Worm (Caenorhabditis elegans) whole organism, late embryonic: Measurements from ENCODE around the gene W01D2.1.

ENCODE experiments used
- C38D4.7 ChIP-seq: fragments of 200-800 bp; sonication (Bioruptor generic); optimal IDR thresholded peaks from 2 replicates; lab custom pipeline; 2018; ENCODE audit warnings: mild to moderate bottlenecking, missing genetic modification characterization, moderate library complexity, missing compliant biosample characterization
- F13H6.1 ChIP-seq: sonication (generic microtip); optimal IDR thresholded peaks from 2 replicates; lab custom pipeline; 2016; ENCODE audit warnings: missing genetic modification characterization, missing compliant biosample characterization
- K02D7.2 ChIP-seq: sonication (generic microtip); optimal IDR thresholded peaks from 2 replicates; lab custom pipeline; 2017; ENCODE audit warnings: mild to moderate bottlenecking, missing genetic modification characterization, missing compliant biosample characterization
- K09A11.1 ChIP-seq: sonication (generic microtip); optimal IDR thresholded peaks from 2 replicates; lab custom pipeline; 2017; ENCODE audit warnings: antibody characterized with exemption, mild to moderate bottlenecking, missing genetic modification characterization, missing compliant biosample characterization; ENCODE audit not compliant: insufficient read depth
- Y22D7AL.16 ChIP-seq: sonication (generic microtip); optimal IDR thresholded peaks from 2 replicates; lab custom pipeline; 2016; ENCODE audit warnings: missing genetic modification characterization, missing compliant biosample characterization
- ahr-1 ChIP-seq: sonication (generic microtip); optimal IDR thresholded peaks from 2 replicates; lab custom pipeline; 2016; ENCODE audit warnings: missing genetic modification characterization, missing compliant biosample characterization
- ceh-14 ChIP-seq: sonication (generic microtip); optimal IDR thresholded peaks from 2 replicates; lab custom pipeline; 2016; ENCODE audit warnings: missing genotype, missing genetic modification characterization, missing compliant biosample characterization
- ceh-18 ChIP-seq: sonication (generic microtip); optimal IDR thresholded peaks from 2 replicates; lab custom pipeline; 2016; ENCODE audit warnings: missing genetic modification characterization, missing compliant biosample characterization
- ceh-2 ChIP-seq: sonication (generic microtip); optimal IDR thresholded peaks from 2 replicates; lab custom pipeline; 2016; ENCODE audit warnings: missing genotype, missing genetic modification characterization, missing compliant biosample characterization
- ceh-22 ChIP-seq: sonication (generic microtip); optimal IDR thresholded peaks from 2 replicates; lab custom pipeline; 2017; ENCODE audit warnings: missing biosample characterization, missing genetic modification characterization
- ceh-30 ChIP-seq: fragments of 150-350 bp; optimal IDR thresholded peaks from 2 replicates; lab custom pipeline; 2014; ENCODE audit warnings: missing biosample characterization, missing genetic modification characterization
- ceh-31 ChIP-seq: sonication (generic microtip); optimal IDR thresholded peaks from 2 replicates; lab custom pipeline; 2016; ENCODE audit warnings: missing genetic modification characterization, missing compliant biosample characterization
- ceh-34 ChIP-seq: sonication (generic microtip); optimal IDR thresholded peaks from 2 replicates; lab custom pipeline; 2016; ENCODE audit warnings: mild to moderate bottlenecking, missing genetic modification characterization, missing compliant biosample characterization
- ceh-45 ChIP-seq: fragments of 200-800 bp; sonication (Bioruptor generic); IDR thresholded peaks from 2 replicates; pipeline ENCODE4 v1.3.6; 2022; ENCODE audit warnings: missing genetic modification reagents, missing genetic modification characterization, missing compliant biosample characterization
- ceh-6 ChIP-seq: fragments of 200-800 bp; sonication (Bioruptor generic); optimal IDR thresholded peaks from 2 replicates; lab custom pipeline; 2018; ENCODE audit warnings: mild to moderate bottlenecking, missing genetic modification characterization, missing compliant biosample characterization
- ceh-9 ChIP-seq: sonication (generic microtip); optimal IDR thresholded peaks from 2 replicates; lab custom pipeline; 2016; ENCODE audit warnings: mild to moderate bottlenecking, missing genetic modification characterization, inconsistent platforms, missing compliant biosample characterization
- che-1 ChIP-seq: sonication (generic microtip); optimal IDR thresholded peaks from 2 replicates; lab custom pipeline; 2016; ENCODE audit warnings: mild to moderate bottlenecking, missing genetic modification characterization, missing compliant biosample characterization
- dve-1 ChIP-seq: sonication (generic microtip); optimal IDR thresholded peaks from 2 replicates; lab custom pipeline; 2017; ENCODE audit warnings: antibody characterized with exemption, mild to moderate bottlenecking, missing genetic modification characterization, missing compliant biosample characterization
- elt-2 ChIP-seq: sonication (generic microtip); optimal IDR thresholded peaks from 2 replicates; lab custom pipeline; 2016; ENCODE audit warnings: missing genetic modification reagents, missing genetic modification characterization, missing compliant biosample characterization
- eyg-1 ChIP-seq: sonication (generic microtip); optimal IDR thresholded peaks from 2 replicates; lab custom pipeline; 2016; ENCODE audit warnings: missing genotype, missing genetic modification characterization, missing compliant biosample characterization
- fax-1 ChIP-seq: sonication (generic microtip); optimal IDR thresholded peaks from 2 replicates; lab custom pipeline; 2016; ENCODE audit warnings: missing genotype, missing genetic modification characterization, missing compliant biosample characterization
- gmeb-2 ChIP-seq: sonication (generic microtip); optimal IDR thresholded peaks from 2 replicates; lab custom pipeline; 2016; ENCODE audit warnings: missing genetic modification characterization, inconsistent platforms, missing compliant biosample characterization
- hlh-13 ChIP-seq: fragments of 200-800 bp; sonication (Bioruptor generic); optimal IDR thresholded peaks from 2 replicates; lab custom pipeline; 2018; ENCODE audit warnings: mild to moderate bottlenecking, missing genetic modification characterization, missing compliant biosample characterization
- hlh-30 ChIP-seq: sonication (generic microtip); optimal IDR thresholded peaks from 2 replicates; lab custom pipeline; 2017; ENCODE audit warnings: antibody characterized with exemption, missing genetic modification characterization, missing compliant biosample characterization; ENCODE audit not compliant: insufficient read depth
- hlh-6 ChIP-seq: sonication (generic microtip); optimal IDR thresholded peaks from 2 replicates; lab custom pipeline; 2016; ENCODE audit warnings: missing genotype, missing genetic modification characterization, missing compliant biosample characterization
- lin-11 ChIP-seq: fragments of 200-800 bp; sonication (Bioruptor generic); optimal IDR thresholded peaks from 2 replicates; lab custom pipeline; 2018; ENCODE audit warnings: mild to moderate bottlenecking, missing genetic modification characterization, missing compliant biosample characterization
- mec-3 ChIP-seq: sonication (generic microtip); optimal IDR thresholded peaks from 2 replicates; lab custom pipeline; 2016; ENCODE audit warnings: borderline replicate concordance, missing genetic modification characterization, missing compliant biosample characterization
- nfya-1 ChIP-seq: sonication (generic microtip); optimal IDR thresholded peaks from 2 replicates; lab custom pipeline; 2017; ENCODE audit warnings: missing genetic modification characterization, mild to moderate bottlenecking, missing compliant biosample characterization, antibody characterized with exemption, moderate library complexity
- nhr-11 ChIP-seq: fragments of 150-350 bp; optimal IDR thresholded peaks from 2 replicates; lab custom pipeline; 2014; ENCODE audit warnings: missing biosample characterization, missing genetic modification characterization
- nhr-232 ChIP-seq: sonication (generic microtip); optimal IDR thresholded peaks from 2 replicates; lab custom pipeline; 2016; ENCODE audit warnings: missing genetic modification characterization, missing compliant biosample characterization
- npax-4 ChIP-seq: sonication (generic microtip); optimal IDR thresholded peaks from 2 replicates; lab custom pipeline; 2016; ENCODE audit warnings: missing genetic modification characterization, missing compliant biosample characterization
- odd-2 ChIP-seq: sonication (generic microtip); optimal IDR thresholded peaks from 2 replicates; lab custom pipeline; 2017; ENCODE audit warnings: antibody characterized with exemption, mild to moderate bottlenecking, missing genetic modification characterization, missing compliant biosample characterization
- pat-9 ChIP-seq: fragments of 200-800 bp; sonication (Bioruptor generic); optimal IDR thresholded peaks from 2 replicates; lab custom pipeline; 2018; ENCODE audit warnings: mild to moderate bottlenecking, missing genetic modification characterization, moderate library complexity, missing compliant biosample characterization
- pha-2 ChIP-seq: sonication (generic microtip); optimal IDR thresholded peaks from 2 replicates; lab custom pipeline; 2017; ENCODE audit warnings: mild to moderate bottlenecking, missing genetic modification characterization, missing compliant biosample characterization
- pqm-1 ChIP-seq: sonication (generic microtip); optimal IDR thresholded peaks from 2 replicates; lab custom pipeline; 2016; ENCODE audit warnings: missing genetic modification characterization, missing compliant biosample characterization
- pros-1 ChIP-seq: fragments of 150-350 bp; optimal IDR thresholded peaks from 2 replicates; lab custom pipeline; 2014; ENCODE audit warnings: missing biosample characterization, missing genetic modification reagents, missing genetic modification characterization
- ref-2 ChIP-seq: sonication (generic microtip); optimal IDR thresholded peaks from 2 replicates; lab custom pipeline; 2016; ENCODE audit warnings: missing genetic modification characterization, missing compliant biosample characterization
- rnt-1 ChIP-seq: sonication (generic microtip); optimal IDR thresholded peaks from 2 replicates; lab custom pipeline; 2016; ENCODE audit warnings: missing genetic modification characterization, missing compliant biosample characterization
- sox-2 ChIP-seq: fragments of 200-800 bp; sonication (Bioruptor generic); IDR thresholded peaks from 2 replicates; pipeline ENCODE4 v1.3.6; 2022; ENCODE audit warnings: missing genetic modification reagents, missing genetic modification characterization, missing compliant biosample characterization
- syd-9 ChIP-seq: sonication (generic microtip); optimal IDR thresholded peaks from 2 replicates; lab custom pipeline; 2016; ENCODE audit warnings: mild to moderate bottlenecking, missing genetic modification characterization, moderate library complexity, missing compliant biosample characterization
- tbx-7 ChIP-seq: sonication (generic microtip); optimal IDR thresholded peaks from 2 replicates; lab custom pipeline; 2016; ENCODE audit warnings: missing genotype, missing genetic modification characterization, missing compliant biosample characterization
- ttx-3 ChIP-seq: sonication (generic microtip); optimal IDR thresholded peaks from 2 replicates; lab custom pipeline; 2016; ENCODE audit warnings: missing genetic modification reagents, missing genetic modification characterization, missing compliant biosample characterization
- unc-3 ChIP-seq, 2 experiments: fragments of 200-800 bp in 1 of 2; sonication (Bioruptor generic) in 1 of 2; sonication (generic microtip) in 1 of 2; conservative IDR thresholded peaks in 1 of 2; optimal IDR thresholded peaks in 1 of 2; 2 replicates each; pipeline versions ENCODE4 v1.3.6 to Lab custom; 2016 to 2022; ENCODE audit warnings: missing compliant biosample characterization in 2 of 2, missing genetic modification characterization in 2 of 2, missing genetic modification reagents in 1 of 2
- unc-86 ChIP-seq: sonication (generic microtip); optimal IDR thresholded peaks from 2 replicates; lab custom pipeline; 2016; ENCODE audit warnings: missing genetic modification characterization, missing compliant biosample characterization
- zip-5 ChIP-seq: sonication (generic microtip); optimal IDR thresholded peaks from 2 replicates; lab custom pipeline; 2016; ENCODE audit warnings: missing genetic modification characterization, missing compliant biosample characterization
- ztf-16 ChIP-seq: sonication (generic microtip); optimal IDR thresholded peaks from 2 replicates; lab custom pipeline; 2017; ENCODE audit warnings: missing genetic modification characterization, missing compliant biosample characterization

Gene W01D2.1

ce11 chrII:14794935-14795454 is 20.3 kb upstream of the W01D2.1 start, which contains the start of gene eif-3.B (continued):
- peak; percentile 98 for TF ChIP-seq ceh-31 (tag; lab: Kevin White, UChicago)
- TF ChIP-seq rnt-1, result peak; percentile 78
- TF ChIP-seq odd-2 (tag; lab: Kevin White, UChicago), result no peak
- peak; percentile 40 for TF ChIP-seq syd-9
- TF ChIP-seq ceh-2 (tag; lab: Kevin White, UChicago), result peak; percentile 94
- TF ChIP-seq dve-1, result peak; percentile 81
- TF ChIP-seq ahr-1 (tag; lab: Kevin White, UChicago), result no peak
- TF ChIP-seq ceh-34, result peak; percentile 84
- peak; percentile 89 for TF ChIP-seq tbx-7 (tag; lab: Kevin White, UChicago)
- peak; percentile 70 for TF ChIP-seq ceh-30 (tag; lab: Kevin White, UChicago)
- no peak for TF ChIP-seq pat-9 (tag; lab: Kevin White, UChicago)
- no peak for TF ChIP-seq lin-11 (tag; lab: Kevin White, UChicago)
- peak; percentile 83 for TF ChIP-seq nfya-1 (tag; lab: Kevin White, UChicago)
- TF ChIP-seq hlh-30 (tag; lab: Kevin White, UChicago), result no peak
- TF ChIP-seq C38D4.7 (GFP tag; lab: Kevin White, UChicago), result no peak
- peak; percentile 35 for TF ChIP-seq K09A11.1 (tag; lab: Kevin White, UChicago)
- no peak for TF ChIP-seq pha-2 (tag; lab: Kevin White, UChicago)
- peak; percentile 66 for TF ChIP-seq fax-1 (tag; lab: Kevin White, UChicago)
- no peak for TF ChIP-seq che-1 (tag; lab: Kevin White, UChicago)
- peak; percentile 12 for TF ChIP-seq nhr-232 (tag; lab: Kevin White, UChicago)
- no peak for TF ChIP-seq hlh-13
- TF ChIP-seq nhr-11 (tag; lab: Kevin White, UChicago), result no peak
- peak; percentile 80 for TF ChIP-seq ceh-14
- peak; percentile 84 for TF ChIP-seq mec-3 (tag; lab: Kevin White, UChicago)
- TF ChIP-seq zip-5 (tag; lab: Kevin White, UChicago), result peak; percentile 81
- no peak for TF ChIP-seq Y22D7AL.16 (tag; lab: Kevin White, UChicago)
- peak; percentile 51 for TF ChIP-seq eyg-1
- TF ChIP-seq ref-2 (tag; lab: Kevin White, UChicago), result peak; percentile 89
- peak; percentile 56 for TF ChIP-seq unc-86
- TF ChIP-seq elt-2 (tag; lab: Kevin White, UChicago), result peak; percentile 56
- no peak for TF ChIP-seq pros-1 (tag; lab: Kevin White, UChicago)
- TF ChIP-seq F13H6.1 (tag; lab: Kevin White, UChicago), result peak; percentile 67
- no peak for TF ChIP-seq ceh-6 (GFP tag; lab: Kevin White, UChicago)
- peak; percentile 76 for TF ChIP-seq ceh-18 (tag; lab: Kevin White, UChicago)
- TF ChIP-seq ztf-16, result peak; percentile 5

ce11 chrII:14798047-14798522 is 17.2 kb upstream of the W01D2.1 start, which contains the start of gene tbc-20:
TSS of gene tbc-20 (plus strand) at chrII:14798472.
- TF ChIP-seq hlh-6, result no peak
- TF ChIP-seq K09A11.1 (tag; lab: Kevin White, UChicago), result peak; percentile 4
- TF ChIP-seq Y22D7AL.16 (tag; lab: Kevin White, UChicago), result no peak
- no peak for TF ChIP-seq gmeb-2 (tag; lab: Kevin White, UChicago)

- TF ChIP-seq K02D7.2, result no peak
- no peak for TF ChIP-seq ceh-45
- TF ChIP-seq ceh-9 (tag; lab: Kevin White, UChicago), result no peak
- no peak for TF ChIP-seq unc-3 (GFP tag; conservative IDR thresholded peaks at IDR 0.05; lab: Robert Waterston, UW)
- TF ChIP-seq unc-3 (tag; optimal IDR thresholded peaks at IDR 0.05; lab: Kevin White, UChicago), result no peak
- TF ChIP-seq ttx-3 (tag; lab: Kevin White, UChicago), result no peak
- no peak for TF ChIP-seq sox-2 (GFP tag; lab: Robert Waterston, UW)
- no peak for TF ChIP-seq unc-86
- no peak for TF ChIP-seq pqm-1 (tag; lab: Kevin White, UChicago)
- no peak for TF ChIP-seq nhr-11 (tag; lab: Kevin White, UChicago)
- no peak for TF ChIP-seq npax-4 (tag; lab: Kevin White, UChicago)
- TF ChIP-seq tbx-7 (tag; lab: Kevin White, UChicago), result no peak
- no peak for TF ChIP-seq ceh-22 (tag; lab: Kevin White, UChicago)
- no peak for TF ChIP-seq pros-1 (tag; lab: Kevin White, UChicago)
Observed at ce11 chrII:14799367-14799766, 16.0 kb upstream of the W01D2.1 start.
